Worm (Caenorhabditis elegans) whole organism, L3 larva: ENCODE data around the gene F38B7.2.

ENCODE experiments used
- ZK546.5 ChIP-seq: sonication (generic microtip); optimal IDR thresholded peaks from 2 replicates; lab custom pipeline; 2017; ENCODE audit warnings: missing biosample characterization, missing genetic modification characterization
- aly-2 ChIP-seq: fragments of 150-350 bp; optimal IDR thresholded peaks from 2 replicates; lab custom pipeline; 2014; ENCODE audit warnings: missing biosample characterization, missing genetic modification characterization
- ceh-82 ChIP-seq: fragments of 150-350 bp; optimal IDR thresholded peaks from 2 replicates; lab custom pipeline; 2014; ENCODE audit warnings: missing biosample characterization, missing genetic modification characterization
- elt-2 ChIP-seq: sonication (generic microtip); optimal IDR thresholded peaks from 2 replicates; lab custom pipeline; 2016; ENCODE audit warnings: missing genetic modification reagents, mild to moderate bottlenecking, missing genetic modification characterization, missing compliant biosample characterization
- fkh-10 ChIP-seq: sonication (generic microtip); optimal IDR thresholded peaks from 2 replicates; lab custom pipeline; 2017; ENCODE audit warnings: missing biosample characterization, missing genetic modification reagents, missing genetic modification characterization
- fkh-2 ChIP-seq: fragments of 150-350 bp; optimal IDR thresholded peaks from 2 replicates; lab custom pipeline; 2014; ENCODE audit warnings: missing biosample characterization, missing genetic modification reagents, missing genetic modification characterization
- mdl-1 ChIP-seq: fragments of 150-350 bp; optimal IDR thresholded peaks from 2 replicates; lab custom pipeline; 2014; ENCODE audit warnings: missing biosample characterization, missing genetic modification characterization
- nhr-12 ChIP-seq: fragments of 150-350 bp; optimal IDR thresholded peaks from 2 replicates; lab custom pipeline; 2014; ENCODE audit warnings: missing biosample characterization, missing genetic modification characterization
- nhr-25 ChIP-seq: sonication (generic microtip); optimal IDR thresholded peaks from 2 replicates; lab custom pipeline; 2017; ENCODE audit warnings: missing biosample characterization, missing genetic modification characterization
- pha-4 ChIP-seq: fragments of 150-350 bp; optimal IDR thresholded peaks from 2 replicates; lab custom pipeline; 2014; ENCODE audit warnings: missing biosample characterization, missing genetic modification reagents, missing genetic modification characterization
- snpc-4 ChIP-seq: fragments of 150-350 bp; optimal IDR thresholded peaks from 2 replicates; lab custom pipeline; 2014; ENCODE audit warnings: missing biosample characterization, missing genetic modification characterization
- unc-39 ChIP-seq: sonication (generic microtip); optimal IDR thresholded peaks from 4 replicates; lab custom pipeline; 2017; ENCODE audit warnings: missing biosample characterization, missing genetic modification characterization
- unc-62 ChIP-seq: fragments of 150-350 bp; sonication (generic microtip); optimal IDR thresholded peaks from 4 replicates; lab custom pipeline; 2014; ENCODE audit warnings: missing biosample characterization, missing genetic modification reagents, missing genetic modification characterization
- ztf-4 ChIP-seq: fragments of 150-350 bp; optimal IDR thresholded peaks from 2 replicates; lab custom pipeline; 2014; ENCODE audit warnings: missing biosample characterization, missing genetic modification characterization

- TF ChIP-seq aly-2 (tag; lab: Kevin White, UChicago) (no peak), nhr-12 (tag; lab: Kevin White, UChicago) (no peak), fkh-10 (GFP tag; lab: Kevin White, UChicago) (no peak), ZK546.5 (tag; lab: Kevin White, UChicago) (no peak), mdl-1 (tag; lab: Kevin White, UChicago) (no peak), fkh-2 (tag; lab: Kevin White, UChicago) (no peak), elt-2 (no peak), ceh-82 (no peak), nhr-25 (tag; lab: Kevin White, UChicago) (no peak), unc-62 (no peak), pha-4 (no peak), unc-39 (tag; lab: Kevin White, UChicago) (no peak), ztf-4 (tag; lab: Kevin White, UChicago) (no peak), snpc-4 (tag; lab: Kevin White, UChicago) (no peak)
These were observed 18.9 kb downstream of the F38B7.2 start, which contains the start of gene srx-86 for ce11 chrV:11562643-11563042.
